Fruit fly (Drosophila melanogaster): ENCODE data around the gene Sol1.

Gene Sol1

DNA sequence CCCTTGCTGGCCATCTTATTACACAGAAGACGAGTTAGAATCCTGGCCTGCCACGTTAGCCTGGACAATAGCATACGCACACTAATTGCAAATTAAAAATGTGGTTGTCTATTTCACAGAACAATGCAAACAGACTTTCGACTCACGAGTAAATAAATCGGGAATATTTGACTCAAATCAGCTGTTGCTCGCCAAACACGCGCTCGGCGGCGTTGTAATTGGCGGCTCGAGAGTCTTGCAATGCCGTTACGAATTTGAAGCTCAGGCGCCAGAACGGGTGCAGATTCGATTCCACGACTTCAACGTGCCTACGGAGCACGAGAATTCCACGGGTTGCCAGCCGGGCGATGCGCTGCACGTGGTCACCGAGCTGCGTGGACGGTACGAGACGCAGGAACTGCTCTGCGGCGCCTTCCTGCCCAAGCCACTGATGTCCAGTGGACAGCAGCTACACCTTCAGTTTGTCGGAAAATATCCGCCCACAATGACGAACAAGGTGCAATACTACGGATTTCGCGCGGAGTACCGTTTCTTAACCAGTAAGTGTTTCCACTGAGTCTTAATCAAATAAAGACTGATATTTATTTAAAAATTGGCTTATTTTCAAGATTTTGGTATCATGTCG lies 15.7 kb downstream of the Sol1 start, which contains the start of gene DNAlig3 (continued):
- peak; percentile 44 for TF ChIP-seq CG34376 (GFP tag; optimal IDR thresholded peaks at IDR 0.05)
- no peak for TF ChIP-seq Six4 (GFP tag; optimal IDR thresholded peaks at IDR 0.05)
- TF ChIP-seq chinmo (GFP tag; IDR thresholded peaks at IDR 0.05; ENCODE audit: partially characterized antibody), result 0 out of 4 replicates have a peak, but pooled peaks have one; percentile 27
- no peak for TF ChIP-seq gsb (GFP tag; IDR thresholded peaks at IDR 0.05)
- TF ChIP-seq eyg (GFP tag; optimal IDR thresholded peaks at IDR 0.05), result no peak
- TF ChIP-seq CkIIα-i1 (GFP tag; IDR thresholded peaks at IDR 0.05), result no peak
- TF ChIP-seq en (GFP tag; optimal IDR thresholded peaks at IDR 0.05), result no peak
- TF ChIP-seq schlank (tag; optimal IDR thresholded peaks at IDR 0.05), result no peak
- no peak for TF ChIP-seq CG5180 (GFP tag; optimal IDR thresholded peaks at IDR 0.05)
- TF ChIP-seq Dip3 (GFP tag; optimal IDR thresholded peaks at IDR 0.05), result no peak
- no peak for TF ChIP-seq dan (GFP tag; IDR thresholded peaks at IDR 0.05)
- TF ChIP-seq salm (tag; optimal IDR thresholded peaks at IDR 0.05), result no peak
- no peak for TF ChIP-seq fd64A (GFP tag; optimal IDR thresholded peaks at IDR 0.05)
- TF ChIP-seq CG31224 (GFP tag; IDR thresholded peaks at IDR 0.05), result no peak
- peak; percentile 33; the same call in 1 of the 2 replicates for TF ChIP-seq Bgb (GFP tag; IDR thresholded peaks at IDR 0.05; ENCODE audit: partially characterized antibody)
- no peak for TF ChIP-seq ttk (GFP tag; IDR thresholded peaks at IDR 0.05)
- peak; percentile 48 for TF ChIP-seq hbn (GFP tag; IDR thresholded peaks at IDR 0.05; ENCODE audit: partially characterized antibody)
- TF ChIP-seq CG12219 (GFP tag; optimal IDR thresholded peaks at IDR 0.05), result no peak
- TF ChIP-seq CG8924 (tag; optimal IDR thresholded peaks at IDR 0.05), result no peak
- no peak for TF ChIP-seq bab2 (GFP tag; optimal IDR thresholded peaks at IDR 0.05)
- peak; percentile 62 for TF ChIP-seq sna (GFP tag; IDR thresholded peaks at IDR 0.05; ENCODE audit: partially characterized antibody)
- no peak for TF ChIP-seq bowl (GFP tag; IDR thresholded peaks at IDR 0.05)
- TF ChIP-seq Chrac-16 (GFP tag; optimal IDR thresholded peaks at IDR 0.05), result no peak
- TF ChIP-seq CrebB (tag; optimal IDR thresholded peaks at IDR 0.05), result no peak
- no peak for TF ChIP-seq CG11247 (GFP tag; IDR thresholded peaks at IDR 0.05)
- TF ChIP-seq CG16813 (GFP tag; IDR thresholded peaks at IDR 0.05; ENCODE audit: partially characterized antibody), result peak; percentile 45; the same call in 1 of the 3 replicates
- no peak for TF ChIP-seq Poxn (GFP tag; IDR thresholded peaks at IDR 0.05)
- TF ChIP-seq CG13894 (tag; optimal IDR thresholded peaks at IDR 0.05), result no peak
- TF ChIP-seq CG30431 (GFP tag; optimal IDR thresholded peaks at IDR 0.05), result no peak
- TF ChIP-seq CG11560 (tag; IDR thresholded peaks at IDR 0.05), result no peak
- TF ChIP-seq dmrt11E (tag; optimal IDR thresholded peaks at IDR 0.05), result no peak
- TF ChIP-seq tgo (GFP tag; IDR thresholded peaks at IDR 0.05), result no peak
- TF ChIP-seq twi (tag; optimal IDR thresholded peaks at IDR 0.05), result no peak
- TF ChIP-seq sens (GFP tag), result peak; percentile 32
- TF ChIP-seq bbx (GFP tag; IDR thresholded peaks at IDR 0.05; ENCODE audit: partially characterized antibody), result peak; percentile 63
- TF ChIP-seq maf-S (GFP tag; optimal IDR thresholded peaks at IDR 0.05), result no peak
- TF ChIP-seq CG6689 (GFP tag; IDR thresholded peaks at IDR 0.05), result no peak
- no peak for TF ChIP-seq CG4424 (GFP tag; optimal IDR thresholded peaks at IDR 0.05)
- peak; percentile 21 for TF ChIP-seq Fer1 (GFP tag; optimal IDR thresholded peaks at IDR 0.05)
- peak; percentile 57 for TF ChIP-seq unc-4 (GFP tag; IDR thresholded peaks at IDR 0.05; ENCODE audit: partially characterized antibody)
- TF ChIP-seq seq (GFP tag; IDR thresholded peaks at IDR 0.05), result no peak
- no peak for TF ChIP-seq Sin3A (optimal IDR thresholded peaks at IDR 0.05)
- no peak for TF ChIP-seq Sox100B (GFP tag; optimal IDR thresholded peaks at IDR 0.05)
- peak; percentile 17 for TF ChIP-seq CG9797 (GFP tag; optimal IDR thresholded peaks at IDR 0.05)
- TF ChIP-seq CG11723 (GFP tag; optimal IDR thresholded peaks at IDR 0.05), result no peak
- TF ChIP-seq CG10565 (GFP tag; optimal IDR thresholded peaks at IDR 0.05), result no peak
- TF ChIP-seq gsb-n (tag; optimal IDR thresholded peaks at IDR 0.05), result no peak
- TF ChIP-seq sima (GFP tag; optimal IDR thresholded peaks at IDR 0.05), result no peak
- TF ChIP-seq CG6854 (GFP tag; optimal IDR thresholded peaks at IDR 0.05), result no peak
- no peak for TF ChIP-seq ssp (GFP tag; IDR thresholded peaks at IDR 0.05)
- no peak for TF ChIP-seq tup (GFP tag; optimal IDR thresholded peaks at IDR 0.05)

Data from whole organism, embryonic.